Worm (Caenorhabditis elegans): ENCODE measurements around the gene Y38F1A.4.

- TF ChIP-seq unc-130 (GFP tag; optimal IDR thresholded peaks at IDR 0.05), result no peak
- no peak for TF ChIP-seq zip-2 (tag; optimal IDR thresholded peaks at IDR 0.05)
- TF ChIP-seq ztf-11 (tag; optimal IDR thresholded peaks at IDR 0.05), result no peak
- no peak for TF ChIP-seq R02D3.7 (tag; optimal IDR thresholded peaks at IDR 0.05)
- TF ChIP-seq tag-97 (GFP tag; IDR thresholded peaks at IDR 0.05), result no peak
- no peak for TF ChIP-seq ceh-20 (GFP tag; IDR thresholded peaks at IDR 0.05)
- no peak for TF ChIP-seq nhr-41 (GFP tag; IDR thresholded peaks at IDR 0.05)
- TF ChIP-seq lin-15B (tag; optimal IDR thresholded peaks at IDR 0.05), result no peak
- TF ChIP-seq snpc-4 (tag; optimal IDR thresholded peaks at IDR 0.05), result no peak
- no peak for TF ChIP-seq ama-1 (optimal IDR thresholded peaks at IDR 0.05)
- TF ChIP-seq ceh-82 (tag; optimal IDR thresholded peaks at IDR 0.05), result no peak
- no peak for TF ChIP-seq fkh-10 (GFP tag; optimal IDR thresholded peaks at IDR 0.05)
- TF ChIP-seq duxl-1 (tag; optimal IDR thresholded peaks at IDR 0.05; ENCODE audit: poor library complexity), result no peak
- no peak for TF ChIP-seq nhr-28 (tag; optimal IDR thresholded peaks at IDR 0.05)
These were observed 41.3 kb downstream of the Y38F1A.4 start, which contains the start of gene F58G1.3 for ce11 chrII:12928241-12928640.

Measured in whole organism, L4 larva.